Worm (Caenorhabditis elegans) whole organism, young adult: ENCODE data around the gene T09A12.8.

ENCODE experiments used
- B0336.3 ChIP-seq: fragments of 200-800 bp; sonication (Bioruptor generic); IDR thresholded peaks from 2 replicates; pipeline ENCODE4 v1.3.6; 2022; ENCODE audit warnings: missing genetic modification characterization, missing compliant biosample characterization
- F39B2.1 ChIP-seq: fragments of 200-800 bp; sonication (Bioruptor generic); IDR thresholded peaks from 2 replicates; pipeline ENCODE4 v1.3.6; 2022; ENCODE audit warnings: missing genetic modification reagents, missing genetic modification characterization, missing compliant biosample characterization
- F55B11.4 ChIP-seq: sonication (generic microtip); optimal IDR thresholded peaks from 2 replicates; lab custom pipeline; 2016; ENCODE audit warnings: missing compliant biosample characterization, missing genetic modification characterization, borderline replicate concordance; ENCODE audit not compliant: insufficient read depth
- F57A8.1 ChIP-seq: fragments of 200-800 bp; sonication (Bioruptor generic); optimal IDR thresholded peaks from 2 replicates; lab custom pipeline; 2018; ENCODE audit warnings: mild to moderate bottlenecking, missing genetic modification characterization, moderate library complexity, missing compliant biosample characterization
- F57C9.4 ChIP-seq: sonication (generic microtip); optimal IDR thresholded peaks from 2 replicates; lab custom pipeline; 2017; ENCODE audit warnings: mild to moderate bottlenecking, missing genetic modification characterization, missing compliant biosample characterization
- T07F8.4 ChIP-seq: sonication (generic microtip); optimal IDR thresholded peaks from 2 replicates; lab custom pipeline; 2016; ENCODE audit warnings: mild to moderate bottlenecking, missing genetic modification characterization, moderate library complexity, missing compliant biosample characterization
- Y67H2A.10 ChIP-seq: fragments of 200-800 bp; sonication (Bioruptor generic); conservative IDR thresholded peaks from 2 replicates; pipeline ENCODE4 v1.3.6; 2022; ENCODE audit warnings: missing genetic modification reagents, missing genetic modification characterization, missing compliant biosample characterization
- Y79H2A.3 ChIP-seq: fragments of 200-800 bp; sonication (Bioruptor generic); conservative IDR thresholded peaks from 2 replicates; pipeline ENCODE4 v1.3.6; 2022; ENCODE audit warnings: missing genetic modification reagents, missing genetic modification characterization, missing compliant biosample characterization
- Y95B8A.8 ChIP-seq: fragments of 200-800 bp; sonication (Bioruptor generic); IDR thresholded peaks from 2 replicates; pipeline ENCODE4 v1.3.6; 2022; ENCODE audit warnings: missing genetic modification reagents, missing genetic modification characterization, missing compliant biosample characterization
- aptf-2 ChIP-seq: fragments of 200-800 bp; sonication (Bioruptor generic); conservative IDR thresholded peaks from 2 replicates; pipeline ENCODE4 v1.3.6; 2022; ENCODE audit warnings: missing genetic modification reagents, missing genetic modification characterization, missing compliant biosample characterization
- atf-7 ChIP-seq: sonication (generic microtip); optimal IDR thresholded peaks from 2 replicates; lab custom pipeline; 2017; ENCODE audit warnings: mild to moderate bottlenecking, missing genetic modification characterization, missing compliant biosample characterization
- attf-6 ChIP-seq: fragments of 200-800 bp; sonication (Bioruptor generic); IDR thresholded peaks from 2 replicates; pipeline ENCODE4 v1.3.6; 2022; ENCODE audit warnings: missing genetic modification reagents, missing genetic modification characterization, missing compliant biosample characterization
- bed-1 ChIP-seq: fragments of 200-800 bp; sonication (Bioruptor generic); IDR thresholded peaks from 2 replicates; pipeline ENCODE4 v1.3.6; 2022; ENCODE audit warnings: missing genetic modification reagents, missing genetic modification characterization, missing compliant biosample characterization
- cebp-1 ChIP-seq, 2 experiments: fragments of 200-800 bp in 1 of 2; sonication (Bioruptor generic) in 1 of 2; sonication (generic microtip) in 1 of 2; IDR thresholded peaks in 1 of 2; optimal IDR thresholded peaks in 1 of 2; 2 replicates each; pipeline versions ENCODE4 v1.3.6 to Lab custom; 2017 to 2022; ENCODE audit warnings: missing compliant biosample characterization in 2 of 2, missing genetic modification characterization in 2 of 2, mild to moderate bottlenecking in 1 of 2, missing genetic modification reagents in 1 of 2, moderate library complexity in 1 of 2
- die-1 ChIP-seq: sonication (generic microtip); optimal IDR thresholded peaks from 2 replicates; lab custom pipeline; 2016; ENCODE audit warnings: missing genotype, mild to moderate bottlenecking, missing genetic modification characterization, missing compliant biosample characterization
- dpff-1 ChIP-seq: sonication (generic microtip); optimal IDR thresholded peaks from 2 replicates; lab custom pipeline; 2017; ENCODE audit warnings: mild to moderate bottlenecking, missing genetic modification characterization, missing compliant biosample characterization
- gei-17 ChIP-seq: fragments of 200-800 bp; sonication (Bioruptor generic); optimal IDR thresholded peaks from 2 replicates; lab custom pipeline; 2018; ENCODE audit warnings: mild to moderate bottlenecking, missing genetic modification characterization, missing compliant biosample characterization
- hmg-20 ChIP-seq: fragments of 200-800 bp; sonication (Bioruptor generic); IDR thresholded peaks from 2 replicates; pipeline ENCODE4 v1.3.6; 2022; ENCODE audit warnings: missing genetic modification reagents, missing genetic modification characterization, missing compliant biosample characterization
- let-607 ChIP-seq, 2 experiments: fragments of 200-800 bp in 1 of 2; sonication (Bioruptor generic) in 1 of 2; sonication (generic microtip) in 1 of 2; optimal IDR thresholded peaks; 2 replicates each; lab custom pipeline; 2016 to 2018; ENCODE audit warnings: mild to moderate bottlenecking in 2 of 2, missing compliant biosample characterization in 2 of 2, missing genetic modification characterization in 2 of 2, moderate library complexity in 2 of 2, missing genotype in 1 of 2
- madf-10 ChIP-seq: sonication (generic microtip); optimal IDR thresholded peaks from 2 replicates; lab custom pipeline; 2016; ENCODE audit warnings: mild to moderate bottlenecking, missing genetic modification characterization, missing compliant biosample characterization
- madf-6 ChIP-seq: fragments of 200-800 bp; sonication (Bioruptor generic); IDR thresholded peaks from 2 replicates; pipeline ENCODE4 v1.3.6; 2022; ENCODE audit warnings: missing genetic modification reagents, missing genetic modification characterization, missing compliant biosample characterization
- mel-28 ChIP-seq: sonication (generic microtip); optimal IDR thresholded peaks from 2 replicates; lab custom pipeline; 2016; ENCODE audit warnings: borderline replicate concordance, mild to moderate bottlenecking, missing genetic modification characterization, missing compliant biosample characterization
- nfya-2 ChIP-seq: fragments of 200-800 bp; sonication (Bioruptor generic); IDR thresholded peaks from 2 replicates; pipeline ENCODE4 v1.3.6; 2022; ENCODE audit warnings: missing genetic modification reagents, missing genetic modification characterization, missing compliant biosample characterization
- nhr-179 ChIP-seq: sonication (generic microtip); optimal IDR thresholded peaks from 2 replicates; lab custom pipeline; 2016; ENCODE audit warnings: mild to moderate bottlenecking, missing genetic modification characterization, missing compliant biosample characterization
- pbrm-1 ChIP-seq: fragments of 200-800 bp; sonication (Bioruptor generic); IDR thresholded peaks from 2 replicates; pipeline ENCODE4 v1.3.6; 2022; ENCODE audit warnings: missing genetic modification reagents, missing genetic modification characterization, missing compliant biosample characterization
- pha-4 ChIP-seq: fragments of 150-350 bp; sonication (generic microtip); optimal IDR thresholded peaks from 2 replicates; lab custom pipeline; 2014; ENCODE audit warnings: missing biosample characterization, missing genetic modification reagents, missing genetic modification characterization
- rcor-1 ChIP-seq: fragments of 200-800 bp; sonication (Bioruptor generic); IDR thresholded peaks from 2 replicates; pipeline ENCODE4 v1.3.6; 2022; ENCODE audit warnings: missing genetic modification reagents, missing genetic modification characterization, missing compliant biosample characterization
- rec-8 ChIP-seq, 2 experiments: sonication (generic microtip); optimal IDR thresholded peaks; 2 replicates each; lab custom pipeline; 2016; ENCODE audit warnings: mild to moderate bottlenecking in 2 of 2, missing genetic modification characterization in 2 of 2, missing genetic modification reagents in 2 of 2, missing genotype in 2 of 2, missing biosample characterization in 1 of 2, missing compliant biosample characterization in 1 of 2, moderate library complexity in 1 of 2
- rpc-1 ChIP-seq, 2 experiments: fragments of 150-350 bp in 1 of 2; sonication (generic microtip) in 1 of 2; optimal IDR thresholded peaks; 2 replicates each; lab custom pipeline; 2014 to 2018; ENCODE audit warnings: missing biosample characterization in 1 of 2, missing genetic modification characterization in 1 of 2, missing genetic modification reagents in 1 of 2, missing genotype in 1 of 2
- sdz-38 ChIP-seq: sonication (generic microtip); optimal IDR thresholded peaks from 2 replicates; lab custom pipeline; 2016; ENCODE audit warnings: missing genotype, missing genetic modification characterization, missing compliant biosample characterization
- sea-2 ChIP-seq: fragments of 200-800 bp; sonication (Bioruptor generic); IDR thresholded peaks from 2 replicates; pipeline ENCODE4 v1.3.6; 2022; ENCODE audit warnings: missing genetic modification characterization, missing compliant biosample characterization
- snpc-1.1 ChIP-seq: sonication (generic microtip); optimal IDR thresholded peaks from 2 replicates; lab custom pipeline; 2017; ENCODE audit warnings: missing genetic modification characterization, mild to moderate bottlenecking, missing compliant biosample characterization, antibody characterized with exemption, moderate library complexity, missing genotype, missing genetic modification reagents; ENCODE audit not compliant: insufficient read depth
- tbx-9 ChIP-seq: sonication (generic microtip); optimal IDR thresholded peaks from 2 replicates; lab custom pipeline; 2016; ENCODE audit warnings: borderline replicate concordance, missing genetic modification characterization, inconsistent platforms, missing compliant biosample characterization
- ztf-22 ChIP-seq: fragments of 200-800 bp; sonication (Bioruptor generic); optimal IDR thresholded peaks from 2 replicates; lab custom pipeline; 2018; ENCODE audit warnings: mild to moderate bottlenecking, missing genetic modification characterization, moderate library complexity, missing compliant biosample characterization
- ztf-26 ChIP-seq: sonication (generic microtip); optimal IDR thresholded peaks from 2 replicates; lab custom pipeline; 2017; ENCODE audit warnings: missing genetic modification characterization, missing compliant biosample characterization
- ztf-28 ChIP-seq: fragments of 200-800 bp; sonication (Bioruptor generic); IDR thresholded peaks from 2 replicates; pipeline ENCODE4 v1.3.6; 2022; ENCODE audit warnings: missing genetic modification reagents, missing genetic modification characterization, missing compliant biosample characterization

T09A12.8 gene

DNA sequence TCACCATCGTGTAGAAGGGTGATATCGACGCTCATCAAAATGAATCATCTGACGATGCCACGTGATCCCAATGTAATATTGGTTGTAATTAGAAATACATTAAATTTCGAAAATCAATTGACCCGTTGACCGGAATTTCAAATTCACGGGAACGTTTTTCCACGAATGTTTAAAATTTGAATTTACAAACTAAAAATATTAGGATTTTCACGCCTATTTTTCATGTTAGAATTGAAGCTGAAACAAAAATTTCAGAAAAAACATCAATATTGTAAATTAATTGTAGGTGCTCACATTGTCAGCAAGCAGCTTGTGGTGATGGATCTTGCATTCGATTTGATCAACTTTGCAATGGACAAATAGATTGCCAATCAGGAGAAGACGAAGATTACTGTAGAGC is 33.2 kb downstream of the T09A12.8 start, which contains the start of gene C07G1.6:
C07G1.6 (minus strand) TSS at position 101 of the 400 bp plus-strand sequence.
- TF ChIP-seq dpff-1 (no peak), rec-8 (tag; optimal IDR thresholded peaks at IDR 0.05; lab: Kevin White, UChicago) (no peak), tbx-9 (tag; lab: Kevin White, UChicago) (no peak), madf-6 (GFP tag; lab: Robert Waterston, UW) (no peak), sea-2 (GFP tag; lab: Robert Waterston, UW) (no peak), cebp-1 (GFP tag; IDR thresholded peaks at IDR 0.05; lab: Robert Waterston, UW) (no peak), cebp-1 (tag; optimal IDR thresholded peaks at IDR 0.05; lab: Kevin White, UChicago) (no peak), ztf-22 (GFP tag; lab: Kevin White, UChicago) (no peak), rcor-1 (no peak), bed-1 (GFP tag; lab: Robert Waterston, UW) (no peak)

DNA sequence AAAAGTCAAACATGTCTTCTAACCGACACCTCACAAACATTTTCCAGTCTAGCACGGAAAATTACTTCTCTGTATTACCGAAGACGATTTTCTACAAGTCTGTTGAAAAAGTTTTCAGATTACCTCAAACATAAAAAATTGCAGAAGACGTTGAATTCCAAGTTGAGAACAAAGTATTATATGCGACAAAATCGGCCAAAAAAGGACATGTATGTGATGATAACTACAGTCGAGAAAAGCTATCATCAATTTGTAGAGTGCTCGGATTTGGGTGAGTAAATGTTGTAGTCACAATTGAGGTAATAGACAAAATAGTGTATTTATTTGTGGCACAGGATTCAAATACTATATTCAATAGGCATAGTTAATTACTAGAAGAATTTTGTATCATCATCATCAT is 34.6 kb downstream of the T09A12.8 start:
- TF ChIP-seq madf-10 (tag; lab: Kevin White, UChicago) (no peak), pha-4 (no peak), F55B11.4 (tag; lab: Kevin White, UChicago) (no peak), let-607 (tag; optimal IDR thresholded peaks at IDR 0.05; lab: Kevin White, UChicago) (no peak), dpff-1 (no peak), nhr-179 (tag; lab: Kevin White, UChicago) (no peak), T07F8.4 (tag; lab: Kevin White, UChicago) (no peak), attf-6 (GFP tag; lab: Robert Waterston, UW) (no peak), F57A8.1 (no peak), nfya-2 (GFP tag; lab: Robert Waterston, UW) (no peak), rpc-1 (optimal IDR thresholded peaks at IDR 0.05; lab: Kevin White, UChicago) (no peak), rpc-1 (tag; optimal IDR thresholded peaks at IDR 0.05; lab: Kevin White, UChicago) (no peak), Y95B8A.8 (no peak), Y79H2A.3 (GFP tag; lab: Robert Waterston, UW) (no peak), F57C9.4 (tag; lab: Kevin White, UChicago) (no peak), atf-7 (tag; lab: Kevin White, UChicago) (no peak)

DNA sequence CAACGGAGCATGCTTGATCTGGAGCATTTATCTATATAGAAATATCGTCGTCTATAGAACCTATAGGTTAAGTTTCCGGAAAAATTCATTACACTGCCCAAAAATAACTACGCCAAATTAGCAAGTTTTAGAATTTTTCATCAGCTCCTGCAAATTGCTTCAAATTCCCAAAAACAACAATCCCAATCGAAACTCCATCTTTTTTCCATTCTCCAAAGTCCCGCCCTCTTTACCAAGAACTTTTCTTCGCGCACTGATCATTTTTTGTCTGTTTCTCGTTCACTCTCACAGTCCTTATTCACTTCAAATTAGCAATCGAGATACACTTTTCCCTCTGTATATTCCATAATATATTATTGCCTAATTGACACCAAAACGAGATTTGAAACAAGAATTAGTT is 37.2 kb downstream of the T09A12.8 start, which contains the start of gene svh-1:
svh-1 (plus strand) TSS at position 301 of the 400 bp plus-strand sequence.
- TF ChIP-seq snpc-1.1 (tag; lab: Kevin White, UChicago) (no peak), aptf-2 (GFP tag; lab: Robert Waterston, UW) (no peak), ztf-26 (tag; lab: Kevin White, UChicago) (no peak), gei-17 (GFP tag; lab: Kevin White, UChicago) (no peak), ztf-28 (no peak), mel-28 (no peak), F39B2.1 (no peak), hmg-20 (GFP tag; lab: Robert Waterston, UW) (no peak), pbrm-1 (GFP tag; lab: Robert Waterston, UW) (no peak), B0336.3 (GFP tag; lab: Robert Waterston, UW) (no peak), die-1 (no peak), sdz-38 (no peak), nhr-179 (tag; lab: Kevin White, UChicago) (no peak), Y67H2A.10 (GFP tag; lab: Robert Waterston, UW) (no peak)
